Worm (Caenorhabditis elegans): ENCODE data around the gene chil-26.

ce11 chrII:9507181-9507580 lies 32.3 kb downstream of the chil-26 start, which contains the start of gene gcy-3:
- TF ChIP-seq ama-1 (optimal IDR thresholded peaks at IDR 0.05), result no peak
- no peak for TF ChIP-seq tra-4 (tag; optimal IDR thresholded peaks at IDR 0.05)
